Worm (Caenorhabditis elegans) whole organism, L2 larva: ENCODE results near the gene F17C8.7.

ENCODE experiments used
- C34F6.9 ChIP-seq: fragments of 150-350 bp; optimal IDR thresholded peaks from 2 replicates; lab custom pipeline; 2014; ENCODE audit warnings: missing biosample characterization, missing genetic modification characterization
- F13H6.1 ChIP-seq: sonication (generic microtip); optimal IDR thresholded peaks from 2 replicates; lab custom pipeline; 2016; ENCODE audit warnings: missing genetic modification characterization, missing compliant biosample characterization
- R02D3.7 ChIP-seq: fragments of 150-350 bp; optimal IDR thresholded peaks from 2 replicates; lab custom pipeline; 2014; ENCODE audit warnings: missing biosample characterization, missing genetic modification characterization
- ZK546.5 ChIP-seq: sonication (generic microtip); optimal IDR thresholded peaks from 2 replicates; lab custom pipeline; 2017; ENCODE audit warnings: missing biosample characterization, missing genetic modification characterization
- aly-2 ChIP-seq: fragments of 150-350 bp; optimal IDR thresholded peaks from 2 replicates; lab custom pipeline; 2014; ENCODE audit warnings: missing biosample characterization, missing genetic modification characterization
- ama-1 ChIP-seq: fragments of 150-350 bp; optimal IDR thresholded peaks from 2 replicates; lab custom pipeline; 2018; ENCODE audit warnings: inconsistent platforms
- blmp-1 ChIP-seq: sonication (generic microtip); optimal IDR thresholded peaks from 2 replicates; lab custom pipeline; 2017; ENCODE audit warnings: missing genetic modification characterization, mild to moderate bottlenecking, missing compliant biosample characterization, antibody characterized with exemption, moderate library complexity; ENCODE audit not compliant: insufficient read depth
- ceh-16 ChIP-seq: fragments of 150-350 bp; optimal IDR thresholded peaks from 2 replicates; lab custom pipeline; 2014; ENCODE audit warnings: missing biosample characterization, missing genetic modification characterization
- ceh-82 ChIP-seq: fragments of 150-350 bp; optimal IDR thresholded peaks from 2 replicates; lab custom pipeline; 2014; ENCODE audit warnings: missing biosample characterization, missing genetic modification characterization
- crh-2 ChIP-seq: sonication (generic microtip); optimal IDR thresholded peaks from 2 replicates; lab custom pipeline; 2017; ENCODE audit warnings: missing biosample characterization, missing genetic modification characterization
- egl-27 ChIP-seq: sonication (generic microtip); optimal IDR thresholded peaks from 3 replicates; lab custom pipeline; 2017; ENCODE audit warnings: missing biosample characterization, missing genetic modification reagents, missing genetic modification characterization
- elt-3 ChIP-seq: sonication (generic microtip); optimal IDR thresholded peaks from 2 replicates; lab custom pipeline; 2017; ENCODE audit warnings: missing biosample characterization, missing genetic modification characterization
- fos-1 ChIP-seq: fragments of 150-350 bp; optimal IDR thresholded peaks from 2 replicates; lab custom pipeline; 2014; ENCODE audit warnings: missing biosample characterization, missing genetic modification characterization
- gmeb-1 ChIP-seq: fragments of 150-350 bp; optimal IDR thresholded peaks from 2 replicates; lab custom pipeline; 2014; ENCODE audit warnings: missing biosample characterization, missing genetic modification characterization
- lin-11 ChIP-seq: fragments of 150-350 bp; sonication (generic microtip); optimal IDR thresholded peaks from 2 replicates; lab custom pipeline; 2014; ENCODE audit warnings: missing biosample characterization, missing genetic modification characterization, inconsistent platforms, mixed read lengths
- lin-13 ChIP-seq: fragments of 150-350 bp; optimal IDR thresholded peaks from 2 replicates; lab custom pipeline; 2014; ENCODE audit warnings: missing biosample characterization, missing genetic modification reagents, missing genetic modification characterization
- lsy-2 ChIP-seq, 2 experiments: fragments of 150-350 bp in 1 of 2; sonication (generic microtip) in 1 of 2; optimal IDR thresholded peaks; 2 replicates each; lab custom pipeline; 2014 to 2017; ENCODE audit warnings: missing biosample characterization in 2 of 2, missing genetic modification characterization in 2 of 2
- mbf-1 ChIP-seq: sonication (generic microtip); optimal IDR thresholded peaks from 2 replicates; lab custom pipeline; 2017; ENCODE audit warnings: missing biosample characterization, missing genetic modification characterization
- nhr-11 ChIP-seq: fragments of 150-350 bp; optimal IDR thresholded peaks from 2 replicates; lab custom pipeline; 2014; ENCODE audit warnings: missing biosample characterization, missing genetic modification characterization
- nhr-12 ChIP-seq: fragments of 150-350 bp; optimal IDR thresholded peaks from 2 replicates; lab custom pipeline; 2014; ENCODE audit warnings: missing biosample characterization, missing genetic modification characterization
- nhr-129 ChIP-seq: fragments of 150-350 bp; optimal IDR thresholded peaks from 2 replicates; lab custom pipeline; 2014; ENCODE audit warnings: missing biosample characterization, missing genetic modification characterization
- nhr-21 ChIP-seq: fragments of 150-350 bp; optimal IDR thresholded peaks from 2 replicates; lab custom pipeline; 2014; ENCODE audit warnings: missing biosample characterization, missing genetic modification characterization
- nhr-25 ChIP-seq: fragments of 150-350 bp; sonication (generic microtip); optimal IDR thresholded peaks from 3 replicates; lab custom pipeline; 2014; ENCODE audit warnings: missing biosample characterization, missing genetic modification characterization
- nhr-6 ChIP-seq: fragments of 150-350 bp; optimal IDR thresholded peaks from 2 replicates; lab custom pipeline; 2014; ENCODE audit warnings: missing biosample characterization, missing genetic modification characterization
- peb-1 ChIP-seq: fragments of 150-350 bp; optimal IDR thresholded peaks from 2 replicates; lab custom pipeline; 2014; ENCODE audit warnings: missing biosample characterization, missing genetic modification characterization
- sem-4 ChIP-seq: fragments of 150-350 bp; optimal IDR thresholded peaks from 2 replicates; lab custom pipeline; 2014; ENCODE audit warnings: missing biosample characterization, missing genetic modification reagents, missing genetic modification characterization
- skn-1 ChIP-seq: sonication (generic microtip); optimal IDR thresholded peaks from 2 replicates; lab custom pipeline; 2017; ENCODE audit warnings: missing biosample characterization, missing genetic modification characterization
- sma-3 ChIP-seq: sonication (generic microtip); optimal IDR thresholded peaks from 2 replicates; lab custom pipeline; 2016; ENCODE audit warnings: missing genetic modification reagents, missing genetic modification characterization, missing compliant biosample characterization
- sma-9 ChIP-seq, 2 experiments: fragments of 150-350 bp in 1 of 2; sonication (generic microtip) in 1 of 2; optimal IDR thresholded peaks; 2 replicates each; lab custom pipeline; 2014 to 2016; ENCODE audit warnings: missing genetic modification characterization in 2 of 2, mild to moderate bottlenecking in 1 of 2, missing biosample characterization in 1 of 2, missing compliant biosample characterization in 1 of 2, missing genetic modification reagents in 1 of 2, moderate library complexity in 1 of 2
- snpc-4 ChIP-seq: fragments of 150-350 bp; optimal IDR thresholded peaks from 2 replicates; lab custom pipeline; 2014; ENCODE audit warnings: missing biosample characterization, missing genetic modification characterization
- unc-55 ChIP-seq: fragments of 150-350 bp; sonication (generic microtip); optimal IDR thresholded peaks from 3 replicates; lab custom pipeline; 2014; ENCODE audit warnings: missing biosample characterization, missing genetic modification reagents, missing genetic modification characterization
- unc-62 ChIP-seq: fragments of 150-350 bp; optimal IDR thresholded peaks from 2 replicates; lab custom pipeline; 2014; ENCODE audit warnings: missing biosample characterization, missing genetic modification reagents, missing genetic modification characterization
- zag-1 ChIP-seq: fragments of 150-350 bp; optimal IDR thresholded peaks from 2 replicates; lab custom pipeline; 2014; ENCODE audit warnings: missing biosample characterization, missing genetic modification characterization
- ztf-1 ChIP-seq: fragments of 200-800 bp; sonication (Bioruptor generic); conservative IDR thresholded peaks from 2 replicates; pipeline ENCODE4 v1.3.6; 2022; ENCODE audit warnings: missing genetic modification characterization, missing compliant biosample characterization
- ztf-4 ChIP-seq: fragments of 150-350 bp; optimal IDR thresholded peaks from 2 replicates; lab custom pipeline; 2014; ENCODE audit warnings: missing biosample characterization, missing genetic modification characterization

F17C8.7 gene

ce11 chrIII:4689595-4689994, 45.9 kb upstream of the F17C8.7 start (continued):
- TF ChIP-seq blmp-1 (tag; lab: Kevin White, UChicago) (no peak), nhr-25 (no peak), fos-1 (peak; percentile 89), mbf-1 (tag; lab: Kevin White, UChicago) (no peak), nhr-6 (tag; lab: Kevin White, UChicago) (peak; percentile 48), ama-1 (lab: Kevin White, UChicago) (no peak), egl-27 (tag; lab: Kevin White, UChicago) (peak; percentile 77), unc-55 (GFP tag; lab: Kevin White, UChicago) (no peak), C34F6.9 (peak; percentile 68), skn-1 (no peak), peb-1 (tag; lab: Kevin White, UChicago) (no peak), gmeb-1 (tag; lab: Kevin White, UChicago) (peak; percentile 74), ZK546.5 (tag; lab: Kevin White, UChicago) (no peak)

- no peak for TF ChIP-seq ceh-82 (tag; lab: Kevin White, UChicago)
- peak; percentile 70 for TF ChIP-seq fos-1
- peak; percentile 37 for TF ChIP-seq blmp-1 (tag; lab: Kevin White, UChicago)
- TF ChIP-seq snpc-4 (tag; lab: Kevin White, UChicago) = no peak
- peak; percentile 10 for TF ChIP-seq sem-4 (tag; lab: Kevin White, UChicago)
- TF ChIP-seq elt-3 = no peak
- no peak for TF ChIP-seq nhr-6 (tag; lab: Kevin White, UChicago)
- no peak for TF ChIP-seq nhr-11 (tag; lab: Kevin White, UChicago)
- peak; percentile 28 for TF ChIP-seq lin-11
- TF ChIP-seq unc-62 (GFP tag; lab: Kevin White, UChicago) = no peak
- no peak for TF ChIP-seq R02D3.7 (tag; lab: Kevin White, UChicago)
- no peak for TF ChIP-seq aly-2
- no peak for TF ChIP-seq ceh-16 (tag; lab: Kevin White, UChicago)
- peak; percentile 9 to 87 for TF ChIP-seq lsy-2 (tag; optimal IDR thresholded peaks at IDR 0.05; lab: Kevin White, UChicago)
- peak; percentile 86 for TF ChIP-seq C34F6.9
- TF ChIP-seq peb-1 (tag; lab: Kevin White, UChicago) = no peak
- peak; percentile 76 for TF ChIP-seq gmeb-1 (tag; lab: Kevin White, UChicago)
- no peak for TF ChIP-seq ztf-4 (tag; lab: Kevin White, UChicago)
- no peak for TF ChIP-seq ama-1 (lab: Kevin White, UChicago)
- peak; percentile 21 for TF ChIP-seq nhr-21 (tag; lab: Kevin White, UChicago)
- TF ChIP-seq nhr-25 = peak; percentile 60
- peak; percentile 58 for TF ChIP-seq sma-3 (GFP tag; lab: Kevin White, UChicago)
- TF ChIP-seq crh-2 (tag; lab: Kevin White, UChicago) = peak; percentile 60
- no peak for TF ChIP-seq ztf-1
- peak; percentile 79 for TF ChIP-seq nhr-129 (tag; lab: Kevin White, UChicago)
- no peak for TF ChIP-seq nhr-12 (tag; lab: Kevin White, UChicago)
- TF ChIP-seq F13H6.1 (tag; lab: Kevin White, UChicago) = peak; percentile 50
- peak; percentile 77 for TF ChIP-seq unc-55 (GFP tag; lab: Kevin White, UChicago)
- no peak for TF ChIP-seq ZK546.5 (tag; lab: Kevin White, UChicago)
- peak; percentile 52 for TF ChIP-seq sma-9 (GFP tag; optimal IDR thresholded peaks at IDR 0.05; lab: Kevin White, UChicago)
- TF ChIP-seq sma-9 (tag; optimal IDR thresholded peaks at IDR 0.05; lab: Kevin White, UChicago) = no peak
- peak; percentile 29 for TF ChIP-seq lin-13 (GFP tag; lab: Kevin White, UChicago)
Observed at ce11 chrIII:4693281-4693680, 42.3 kb upstream of the F17C8.7 start, which contains the start of gene nifk-1. Gene nifk-1 (minus strand): TSS chrIII:4693307.

- no peak for TF ChIP-seq sma-3 (GFP tag; lab: Kevin White, UChicago)
- no peak for TF ChIP-seq zag-1 (tag; lab: Kevin White, UChicago)
- TF ChIP-seq nhr-12 (tag; lab: Kevin White, UChicago) = no peak
- TF ChIP-seq mbf-1 (tag; lab: Kevin White, UChicago) = no peak
- no peak for TF ChIP-seq ama-1 (lab: Kevin White, UChicago)
Observed at ce11 chrIII:4693695-4694094, 41.8 kb upstream of the F17C8.7 start, which contains the start of gene T04A8.8. Gene T04A8.8 (plus strand): TSS chrIII:4693995.

- TF ChIP-seq lsy-2 (tag; optimal IDR thresholded peaks at IDR 0.05; lab: Kevin White, UChicago) = no peak
Observed at ce11 chrIII:4695057-4695456, 40.5 kb upstream of the F17C8.7 start, which contains the start of gene T04A8.7. Gene T04A8.7 (plus strand): TSS chrIII:4695357.
